Fruit fly (Drosophila melanogaster): ENCODE data around the gene CG15478.

- no peak for TF ChIP-seq Myc (optimal IDR thresholded peaks at IDR 0.05)
- no peak for TF ChIP-seq ttk (optimal IDR thresholded peaks at IDR 0.05)
- TF ChIP-seq h (optimal IDR thresholded peaks at IDR 0.05) = no peak
- no peak for TF ChIP-seq insv (optimal IDR thresholded peaks at IDR 0.05)
- no peak for TF ChIP-seq psq (optimal IDR thresholded peaks at IDR 0.05)
- no peak for TF ChIP-seq Sin3A (optimal IDR thresholded peaks at IDR 0.05)
Measured at dm6 chrX:7666613-7667202, 51.0 kb downstream of the CG15478 start.

Measured in Kc167 (cell line).